Fruit fly (Drosophila melanogaster) whole organism, wandering third instar larva: ENCODE results near the gene Tpt.

Experiments
- GATAd ChIP-seq: sonication (Bioruptor generic); optimal IDR thresholded peaks from 2 replicates; lab custom pipeline; 2016; ENCODE audit warnings: missing biosample characterization, missing genetic modification characterization
- Hr78 ChIP-seq: fragments of >200 bp; optimal IDR thresholded peaks from 2 replicates; lab custom pipeline; 2017; ENCODE audit warnings: missing biosample characterization, missing genetic modification characterization
- N ChIP-seq: fragments of >200 bp; optimal IDR thresholded peaks from 2 replicates; lab custom pipeline; 2018; ENCODE audit warnings: missing biosample characterization, missing external identifiers, missing genetic modification characterization
- Rel ChIP-seq, 2 experiments: fragments of 200-800 bp; sonication (Bioruptor generic) in 1 of 2; optimal IDR thresholded peaks; 2 replicates in 1 of 2; 3 replicates in 1 of 2; lab custom pipeline; 2016 to 2019; ENCODE audit warnings: mild to moderate bottlenecking in 2 of 2, missing biosample characterization in 2 of 2, missing genetic modification characterization in 2 of 2, moderate library complexity in 1 of 2
- dmrt93B ChIP-seq: fragments of 200-800 bp; sonication (Bioruptor generic); optimal IDR thresholded peaks from 2 replicates; lab custom pipeline; 2018; ENCODE audit warnings: missing biosample characterization, mild to moderate bottlenecking, missing genetic modification characterization
- foxo ChIP-seq, 2 experiments: fragments of 200-800 bp; sonication (Bioruptor generic); optimal IDR thresholded peaks; 2 replicates in 1 of 2; 3 replicates in 1 of 2; lab custom pipeline; 2016 to 2017; ENCODE audit warnings: missing biosample characterization in 2 of 2, missing genetic modification characterization in 2 of 2
- psq ChIP-seq: fragments of 200-800 bp; sonication (Bioruptor generic); optimal IDR thresholded peaks from 3 replicates; lab custom pipeline; 2017; ENCODE audit warnings: missing biosample characterization, mild to moderate bottlenecking, missing genetic modification characterization, moderate library complexity
- woc ChIP-seq: sonication (Bioruptor generic); optimal IDR thresholded peaks from 2 replicates; lab custom pipeline; 2016; ENCODE audit warnings: missing biosample characterization, mild to moderate bottlenecking, missing genetic modification characterization

DNA sequence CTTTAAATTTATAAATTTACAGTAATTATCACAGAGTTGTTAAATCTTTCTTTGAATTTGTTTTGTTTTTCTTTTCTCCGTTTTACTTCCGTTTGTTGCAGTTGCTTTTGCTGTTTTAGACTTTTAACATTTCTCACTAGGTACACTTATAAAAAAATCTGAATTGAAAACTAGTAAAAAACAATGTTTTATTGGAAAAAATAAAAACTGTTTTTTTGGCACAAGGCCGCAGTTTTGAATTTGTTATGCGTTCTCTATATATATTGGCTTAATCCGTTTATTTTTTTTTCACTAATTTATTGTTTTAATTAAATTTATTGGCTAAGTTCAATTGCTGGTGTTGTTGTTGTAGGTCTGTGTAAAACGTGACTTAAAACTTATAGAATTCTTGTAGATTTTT is 35.0 kb upstream of the Tpt start:
- no peak for TF ChIP-seq foxo (GFP tag; optimal IDR thresholded peaks at IDR 0.05; lab: Kevin White, UChicago)
- no peak for TF ChIP-seq N (GFP tag; lab: Kevin White, UChicago)
- TF ChIP-seq psq: no peak
- TF ChIP-seq GATAd (GFP tag; lab: Kevin White, UChicago): no peak
- TF ChIP-seq Hr78: no peak
- TF ChIP-seq dmrt93B (GFP tag; lab: Kevin White, UChicago): no peak
- TF ChIP-seq Rel (GFP tag; optimal IDR thresholded peaks at IDR 0.05; lab: Kevin White, UChicago): no peak
- no peak for TF ChIP-seq Rel (tag; optimal IDR thresholded peaks at IDR 0.05; lab: Kevin White, UChicago)
- TF ChIP-seq woc (GFP tag; lab: Kevin White, UChicago): no peak
